Fruit fly (Drosophila melanogaster) whole organism, embryonic: ENCODE measurements around the gene CG10286.

ENCODE experiments used
- Antp ChIP-seq: fragments of 200-800 bp; sonication (Bioruptor generic); optimal IDR thresholded peaks from 3 replicates; lab custom pipeline; 2016; ENCODE audit warnings: missing biosample characterization, missing genetic modification characterization
- Atf3 ChIP-seq: fragments of 200-800 bp; sonication (Bioruptor generic); optimal IDR thresholded peaks from 3 replicates; lab custom pipeline; 2016; ENCODE audit warnings: missing biosample characterization, missing genetic modification characterization
- BtbVII ChIP-seq: fragments of 200-800 bp; sonication (Bioruptor generic); optimal IDR thresholded peaks from 3 replicates; lab custom pipeline; 2017; ENCODE audit warnings: missing biosample characterization, mild to moderate bottlenecking, missing genetic modification characterization
- CG10274 ChIP-seq: fragments of 200-800 bp; sonication (Bioruptor generic); optimal IDR thresholded peaks from 3 replicates; lab custom pipeline; 2017; ENCODE audit warnings: missing biosample characterization, mild to moderate bottlenecking, missing genetic modification characterization
- CG10543 ChIP-seq: fragments of 200-800 bp; sonication (Bioruptor generic); optimal IDR thresholded peaks from 3 replicates; lab custom pipeline; 2017; ENCODE audit warnings: missing biosample characterization, mild to moderate bottlenecking, missing genetic modification characterization, moderate library complexity
- CG12104 ChIP-seq: fragments of 200-800 bp; sonication (Bioruptor generic); optimal IDR thresholded peaks from 3 replicates; lab custom pipeline; 2016; ENCODE audit warnings: missing biosample characterization, missing genetic modification characterization
- CG12942 ChIP-seq: fragments of 200-800 bp; sonication (Bioruptor generic); optimal IDR thresholded peaks from 3 replicates; lab custom pipeline; 2016; ENCODE audit warnings: missing biosample characterization, missing genetic modification characterization
- CG14667 ChIP-seq: fragments of 200-800 bp; sonication (Bioruptor generic); IDR thresholded peaks from 2 replicates; pipeline ENCODE4 v1.3.6; 2022; ENCODE audit warnings: missing biosample characterization, missing genetic modification characterization
- CG17912 ChIP-seq: fragments of 200-800 bp; sonication (Bioruptor generic); optimal IDR thresholded peaks from 2 replicates; lab custom pipeline; 2018; ENCODE audit warnings: missing biosample characterization, mild to moderate bottlenecking, missing genetic modification characterization
- CG2199 ChIP-seq: fragments of 200-800 bp; sonication (Bioruptor generic); IDR thresholded peaks from 3 replicates; pipeline ENCODE4 v1.3.6; 2022; ENCODE audit warnings: missing biosample characterization, missing genetic modification characterization
- CG2875 ChIP-seq: fragments of 200-800 bp; sonication (Bioruptor generic); optimal IDR thresholded peaks from 2 replicates; lab custom pipeline; 2017; ENCODE audit warnings: missing biosample characterization, mild to moderate bottlenecking, missing genetic modification characterization, missing genetic modification reagents
- CG31388 ChIP-seq: fragments of 200-800 bp; sonication (Bioruptor generic); optimal IDR thresholded peaks from 2 replicates; lab custom pipeline; 2016; ENCODE audit warnings: missing biosample characterization, missing genetic modification characterization
- CG32767 ChIP-seq: fragments of 200-800 bp; sonication (Bioruptor generic); IDR thresholded peaks from 2 replicates; pipeline ENCODE4 v1.3.6; 2022; ENCODE audit warnings: missing biosample characterization, missing genetic modification characterization
- CG34224 ChIP-seq: fragments of 200-800 bp; sonication (Bioruptor generic); IDR thresholded peaks from 3 replicates; pipeline ENCODE4 v1.3.6; 2022; ENCODE audit warnings: missing biosample characterization, missing genetic modification characterization; ENCODE audit not compliant: partially characterized antibody
- CG34376 ChIP-seq: fragments of 200-800 bp; sonication (Bioruptor generic); optimal IDR thresholded peaks from 2 replicates; lab custom pipeline; 2018; ENCODE audit warnings: missing biosample characterization, mild to moderate bottlenecking, missing genetic modification characterization
- CG6175 ChIP-seq: fragments of 200-800 bp; sonication (Bioruptor generic); IDR thresholded peaks from 3 replicates; pipeline ENCODE4 v1.3.6; 2022; ENCODE audit warnings: missing biosample characterization, missing genetic modification characterization
- CG6683 ChIP-seq: fragments of 200-800 bp; sonication (Bioruptor generic); optimal IDR thresholded peaks from 2 replicates; lab custom pipeline; 2017; ENCODE audit warnings: missing biosample characterization, mild to moderate bottlenecking, missing genetic modification characterization, missing genetic modification reagents
- CG7271 ChIP-seq: fragments of 200-800 bp; sonication (Bioruptor generic); optimal IDR thresholded peaks from 2 replicates; lab custom pipeline; 2018; ENCODE audit warnings: missing biosample characterization, mild to moderate bottlenecking, missing genetic modification characterization, moderate library complexity
- CG7987 ChIP-seq: fragments of 200-800 bp; sonication (Bioruptor generic); optimal IDR thresholded peaks from 2 replicates; lab custom pipeline; 2018; ENCODE audit warnings: missing biosample characterization, mild to moderate bottlenecking, missing genetic modification characterization, moderate library complexity
- CG8924 ChIP-seq: fragments of 200-800 bp; optimal IDR thresholded peaks from 3 replicates; lab custom pipeline; 2019; ENCODE audit warnings: missing biosample characterization, mild to moderate bottlenecking, missing genetic modification characterization, moderate library complexity
- CG9215 ChIP-seq: fragments of 200-800 bp; sonication (Bioruptor generic); IDR thresholded peaks from 2 replicates; pipeline ENCODE4 v1.3.6; 2022; ENCODE audit warnings: missing biosample characterization, missing genetic modification characterization
- Dip3 ChIP-seq: fragments of 200-800 bp; sonication (Bioruptor generic); optimal IDR thresholded peaks from 3 replicates; lab custom pipeline; 2016; ENCODE audit warnings: missing biosample characterization, missing genetic modification characterization
- Dref ChIP-seq: fragments of 200-800 bp; sonication (Bioruptor generic); IDR thresholded peaks from 2 replicates; pipeline ENCODE4 v1.3.6; 2022; ENCODE audit warnings: missing biosample characterization, missing genetic modification characterization
- Fer2 ChIP-seq: fragments of 200-800 bp; sonication (Bioruptor generic); optimal IDR thresholded peaks from 2 replicates; lab custom pipeline; 2018; ENCODE audit warnings: missing biosample characterization, mild to moderate bottlenecking, missing genetic modification characterization, moderate library complexity
- Hr78 ChIP-seq, 2 experiments: fragments of 200-800 bp in 1 of 2; fragments of >200 bp in 1 of 2; sonication (Bioruptor generic) in 1 of 2; optimal IDR thresholded peaks; 2 replicates each; lab custom pipeline; 2017 to 2019; ENCODE audit warnings: missing biosample characterization in 2 of 2, missing genetic modification characterization in 2 of 2, mild to moderate bottlenecking in 1 of 2, moderate library complexity in 1 of 2
- NFAT ChIP-seq: fragments of 200-800 bp; sonication (Bioruptor generic); IDR thresholded peaks from 2 replicates; pipeline ENCODE4 v1.3.6; 2022; ENCODE audit warnings: missing biosample characterization, missing genetic modification characterization
- Nf-YC ChIP-seq: fragments of 200-800 bp; optimal IDR thresholded peaks from 3 replicates; lab custom pipeline; 2019; ENCODE audit warnings: missing biosample characterization, mild to moderate bottlenecking, missing genetic modification characterization, moderate library complexity
- Pdp1 ChIP-seq, 2 experiments: fragments of 200-800 bp; sonication (Bioruptor generic); optimal IDR thresholded peaks; 3 replicates each; lab custom pipeline; 2016; ENCODE audit warnings: missing biosample characterization in 2 of 2, missing genetic modification characterization in 2 of 2, mild to moderate bottlenecking in 1 of 2, moderate library complexity in 1 of 2
- Sin3A ChIP-seq: fragments of >200 bp; optimal IDR thresholded peaks from 2 replicates; lab custom pipeline; 2018
- Spps ChIP-seq: fragments of 200-800 bp; sonication (Bioruptor generic); optimal IDR thresholded peaks from 2 replicates; lab custom pipeline; 2018; ENCODE audit warnings: missing biosample characterization, mild to moderate bottlenecking, missing genetic modification characterization
- Sry-δ ChIP-seq: fragments of 200-800 bp; sonication (Bioruptor generic); optimal IDR thresholded peaks from 2 replicates; lab custom pipeline; 2016; ENCODE audit warnings: missing biosample characterization, missing genetic modification characterization
- aop ChIP-seq: fragments of 200-800 bp; sonication (Bioruptor generic); IDR thresholded peaks from 2 replicates; pipeline ENCODE4 v1.3.6; 2022; ENCODE audit warnings: missing biosample characterization, missing genetic modification characterization
- bsh ChIP-seq, 2 experiments: fragments of 200-800 bp; sonication (Bioruptor generic); optimal IDR thresholded peaks; 2 replicates each; lab custom pipeline; 2017 to 2018; ENCODE audit warnings: mild to moderate bottlenecking in 2 of 2, missing biosample characterization in 2 of 2, missing genetic modification characterization in 2 of 2, moderate library complexity in 1 of 2
- cad ChIP-seq: fragments of >200 bp; optimal IDR thresholded peaks from 2 replicates; lab custom pipeline; 2017; ENCODE audit warnings: missing biosample characterization, missing genetic modification characterization
- chif ChIP-seq, 2 experiments: fragments of 200-800 bp; sonication (Bioruptor generic); optimal IDR thresholded peaks; 3 replicates each; lab custom pipeline; 2016; ENCODE audit warnings: missing biosample characterization in 2 of 2, missing genetic modification characterization in 2 of 2
- crol ChIP-seq: fragments of 200-800 bp; sonication (Bioruptor generic); IDR thresholded peaks from 2 replicates; pipeline ENCODE4 v1.3.6; 2022; ENCODE audit warnings: missing biosample characterization, missing genetic modification characterization
- dmrt99B ChIP-seq: fragments of 200-800 bp; sonication (Bioruptor generic); optimal IDR thresholded peaks from 2 replicates; lab custom pipeline; 2018; ENCODE audit warnings: missing biosample characterization, mild to moderate bottlenecking, missing genetic modification characterization, moderate library complexity
- fd3F ChIP-seq: fragments of 200-800 bp; sonication (Bioruptor generic); optimal IDR thresholded peaks from 2 replicates; lab custom pipeline; 2018; ENCODE audit warnings: missing biosample characterization, mild to moderate bottlenecking, missing genetic modification characterization, moderate library complexity
- inv ChIP-seq: fragments of 200-800 bp; sonication (Bioruptor generic); IDR thresholded peaks from 2 replicates; pipeline ENCODE4 v1.3.6; 2022; ENCODE audit warnings: missing biosample characterization, missing genetic modification characterization; ENCODE audit not compliant: partially characterized antibody
- kah ChIP-seq: fragments of 200-800 bp; sonication (Bioruptor generic); optimal IDR thresholded peaks from 2 replicates; lab custom pipeline; 2018; ENCODE audit warnings: missing biosample characterization, mild to moderate bottlenecking, missing genetic modification characterization
- mirr ChIP-seq: fragments of 200-800 bp; sonication (Bioruptor generic); optimal IDR thresholded peaks from 3 replicates; lab custom pipeline; 2018; ENCODE audit warnings: missing biosample characterization, mild to moderate bottlenecking, missing genetic modification characterization
- nerfin-1 ChIP-seq: fragments of 200-800 bp; sonication (Bioruptor generic); optimal IDR thresholded peaks from 3 replicates; lab custom pipeline; 2019; ENCODE audit warnings: missing biosample characterization, mild to moderate bottlenecking, missing genetic modification characterization, moderate library complexity
- p53 ChIP-seq: fragments of 200-800 bp; sonication (Bioruptor generic); optimal IDR thresholded peaks from 2 replicates; lab custom pipeline; 2016; ENCODE audit warnings: missing biosample characterization, missing genetic modification characterization
- pb ChIP-seq: fragments of 200-800 bp; sonication (Bioruptor generic); optimal IDR thresholded peaks from 3 replicates; lab custom pipeline; 2016; ENCODE audit warnings: missing biosample characterization, missing genetic modification characterization
- sd ChIP-seq: fragments of 200-800 bp; sonication (Bioruptor generic); optimal IDR thresholded peaks from 3 replicates; lab custom pipeline; 2018; ENCODE audit warnings: missing biosample characterization, mild to moderate bottlenecking, missing genetic modification characterization, moderate library complexity
- shn ChIP-seq: fragments of 200-800 bp; sonication (Bioruptor generic); optimal IDR thresholded peaks from 3 replicates; lab custom pipeline; 2016; ENCODE audit warnings: missing biosample characterization, missing genetic modification characterization
- stc ChIP-seq: fragments of 200-800 bp; sonication (Bioruptor generic); IDR thresholded peaks from 2 replicates; pipeline ENCODE4 v1.3.6; 2022; ENCODE audit warnings: missing biosample characterization, missing genetic modification characterization
- sug ChIP-seq: fragments of 200-800 bp; optimal IDR thresholded peaks from 2 replicates; lab custom pipeline; 2019; ENCODE audit warnings: missing biosample characterization, mild to moderate bottlenecking, missing genetic modification characterization, moderate library complexity
- trem ChIP-seq: fragments of 200-800 bp; optimal IDR thresholded peaks from 3 replicates; lab custom pipeline; 2019; ENCODE audit warnings: missing biosample characterization, mild to moderate bottlenecking, missing genetic modification characterization, moderate library complexity
- wdn ChIP-seq: fragments of 200-800 bp; sonication (Bioruptor generic); IDR thresholded peaks from 2 replicates; pipeline ENCODE4 v1.3.6; 2022; ENCODE audit warnings: missing biosample characterization, missing genetic modification characterization
- zen ChIP-seq: fragments of 200-800 bp; sonication (Bioruptor generic); optimal IDR thresholded peaks from 3 replicates; lab custom pipeline; 2018; ENCODE audit warnings: missing biosample characterization, mild to moderate bottlenecking, missing genetic modification characterization, moderate library complexity

The CG10286 gene

DNA sequence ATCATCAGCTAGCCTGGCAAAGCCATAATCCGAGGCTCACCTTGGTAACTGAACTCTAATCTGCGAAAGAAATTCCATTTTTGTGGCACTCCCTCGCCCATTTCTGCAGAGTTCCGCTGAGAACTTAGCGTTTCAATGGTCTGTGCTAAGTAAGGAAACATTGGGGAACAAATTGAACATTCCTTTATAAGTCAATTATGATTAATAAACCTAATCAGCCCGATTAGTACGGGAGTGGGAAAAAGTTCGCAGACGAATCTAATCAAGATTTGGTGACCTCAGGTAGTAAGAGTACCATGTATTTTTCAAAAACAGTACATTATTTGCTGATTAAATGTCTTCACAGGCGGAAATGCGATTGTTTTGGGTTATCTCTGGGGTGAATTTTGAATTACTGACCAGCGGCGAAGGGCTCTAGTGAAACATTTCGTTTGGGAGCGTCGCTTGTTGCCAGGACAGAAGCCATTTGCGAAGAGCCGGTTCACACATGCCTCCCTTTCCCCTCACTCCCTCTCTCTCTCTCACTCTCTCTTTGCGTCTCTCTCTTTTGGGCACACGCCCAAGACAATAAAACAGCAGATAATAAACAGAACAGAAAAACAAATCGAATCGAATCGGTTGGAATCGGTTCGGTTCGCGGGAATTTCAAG is 33.9 kb downstream of the CG10286 start (continued):
- TF ChIP-seq Nf-YC (tag; lab: Kevin White, UChicago) (no peak), mirr (GFP tag; lab: Kevin White, UChicago) (peak; percentile 76), CG7271 (tag; lab: Kevin White, UChicago) (no peak), CG34376 (peak; percentile 92), aop (GFP tag; lab: Robert Waterston, UW) (no peak), cad (peak; percentile 45), CG12104 (no peak), crol (peak; percentile 85), sug (tag; lab: Kevin White, UChicago) (peak; percentile 76), CG9215 (GFP tag; lab: Robert Waterston, UW) (no peak), Dip3 (GFP tag; lab: Kevin White, UChicago) (no peak), CG14667 (GFP tag; lab: Robert Waterston, UW) (no peak), CG12942 (GFP tag; lab: Kevin White, UChicago) (no peak), NFAT (GFP tag; lab: Robert Waterston, UW) (no peak), CG2875 (GFP tag; lab: Kevin White, UChicago) (no peak), CG6175 (GFP tag; lab: Robert Waterston, UW) (no peak), nerfin-1 (no peak), CG7987 (GFP tag; lab: Kevin White, UChicago) (no peak), CG10543 (GFP tag; lab: Kevin White, UChicago) (peak; percentile 7), Pdp1 (GFP tag; optimal IDR thresholded peaks at IDR 0.05; lab: Kevin White, UChicago) (no peak), CG34224 (GFP tag; lab: Robert Waterston, UW) (no peak), dmrt99B (no peak), CG31388 (no peak), CG32767 (no peak), BtbVII (GFP tag; lab: Kevin White, UChicago) (no peak), chif (GFP tag; optimal IDR thresholded peaks at IDR 0.05; lab: Kevin White, UChicago) (no peak), p53 (GFP tag; lab: Kevin White, UChicago) (no peak), Antp (no peak), Hr78 (GFP tag; optimal IDR thresholded peaks at IDR 0.05; lab: Kevin White, UChicago) (peak in 1 of 2 experiments; percentile 33), trem (tag; lab: Kevin White, UChicago) (no peak), bsh (GFP tag; optimal IDR thresholded peaks at IDR 0.05; lab: Kevin White, UChicago) (no peak), stc (GFP tag; lab: Robert Waterston, UW) (no peak), zen (no peak), CG10274 (GFP tag; lab: Kevin White, UChicago) (no peak), CG6683 (GFP tag; lab: Kevin White, UChicago) (no peak), inv (GFP tag; lab: Robert Waterston, UW) (no peak), CG8924 (tag; lab: Kevin White, UChicago) (no peak), Fer2 (tag; lab: Kevin White, UChicago) (no peak), Dref (no peak), CG17912 (GFP tag; lab: Kevin White, UChicago) (no peak), wdn (GFP tag; lab: Robert Waterston, UW) (no peak), Spps (tag; lab: Kevin White, UChicago) (no peak), Sry-δ (GFP tag; lab: Kevin White, UChicago) (no peak), pb (GFP tag; lab: Kevin White, UChicago) (no peak), Atf3 (GFP tag; lab: Kevin White, UChicago) (no peak), shn (GFP tag; lab: Kevin White, UChicago) (no peak), sd (tag; lab: Kevin White, UChicago) (peak; percentile 61), kah (GFP tag; lab: Kevin White, UChicago) (peak; percentile 69), Sin3A (lab: Kevin White, UChicago) (no peak), CG2199 (GFP tag; lab: Robert Waterston, UW) (peak; percentile 51; the same call in 1 of the 3 replicates), fd3F (GFP tag; lab: Kevin White, UChicago) (no peak)
